Fruit fly (Drosophila melanogaster): ENCODE results near the gene CG15211.

CG15211 gene

DNA sequence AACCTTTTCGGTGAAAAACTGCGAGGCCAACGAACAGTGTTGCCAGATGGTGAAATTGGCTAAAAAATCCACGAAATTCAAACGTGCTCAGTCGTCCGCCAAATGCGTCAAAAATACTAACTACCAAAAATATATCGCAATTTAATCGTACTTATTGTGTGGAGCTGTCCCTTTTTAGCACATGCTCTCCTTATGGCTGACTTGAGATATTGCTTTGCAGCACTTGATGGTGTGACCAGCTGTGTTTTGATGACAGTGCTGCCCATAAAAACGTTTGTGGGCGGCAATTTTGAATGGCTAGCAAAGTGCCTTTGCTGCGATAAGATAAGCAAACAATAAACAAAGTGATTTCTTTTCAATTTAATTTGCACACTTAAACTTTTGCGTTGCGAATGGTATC lies 8.1 kb upstream of the CG15211 start, which contains the start of gene Tango5:
Gene Tango5 (minus strand): TSS at position 208 of the 400 bp plus-strand sequence.
- TF ChIP-seq acj6 (GFP tag; optimal IDR thresholded peaks at IDR 0.05), result no peak
- TF ChIP-seq svp (GFP tag), result peak; percentile 54
- peak; percentile 81 for TF ChIP-seq fkh (GFP tag; optimal IDR thresholded peaks at IDR 0.05)
- peak; percentile 55 for TF ChIP-seq Sox14 (GFP tag; optimal IDR thresholded peaks at IDR 0.05)
- no peak for TF ChIP-seq Eip78C (GFP tag)
- no peak for TF ChIP-seq cyc (GFP tag; optimal IDR thresholded peaks at IDR 0.05)
- TF ChIP-seq CG6808 (GFP tag; optimal IDR thresholded peaks at IDR 0.05), result peak; percentile 100
- peak; percentile 3 for TF ChIP-seq CG3032 (tag; optimal IDR thresholded peaks at IDR 0.05)
- TF ChIP-seq Hr39 (GFP tag; optimal IDR thresholded peaks at IDR 0.05), result peak; percentile 3
- no peak for TF ChIP-seq Met (GFP tag; optimal IDR thresholded peaks at IDR 0.05)
- TF ChIP-seq esn (GFP tag; optimal IDR thresholded peaks at IDR 0.05), result no peak
- TF ChIP-seq Ets96B (tag; optimal IDR thresholded peaks at IDR 0.05), result no peak

DNA sequence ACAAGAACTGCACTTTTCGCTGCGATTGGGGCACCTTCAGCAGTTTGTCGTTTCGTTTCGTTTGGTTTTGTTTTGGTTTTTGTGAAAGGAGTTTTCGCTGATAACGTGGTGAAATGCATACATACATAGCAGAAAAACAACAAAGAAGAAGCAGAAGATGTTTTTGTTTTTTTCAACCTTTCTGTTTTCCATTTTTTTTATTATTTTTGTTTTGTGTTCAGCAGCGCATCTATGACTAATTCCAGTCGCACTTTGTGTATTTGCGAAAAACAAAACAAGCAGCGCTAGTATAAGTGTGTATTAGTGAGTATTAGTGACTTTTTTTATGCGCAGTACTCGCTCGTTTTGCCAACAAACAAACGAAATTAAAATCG lies 5.4 kb upstream of the CG15211 start:
- no peak for TF ChIP-seq cyc (GFP tag; optimal IDR thresholded peaks at IDR 0.05)
- peak; percentile 25 for TF ChIP-seq Blimp-1 (GFP tag; optimal IDR thresholded peaks at IDR 0.05)
- TF ChIP-seq CG4318 (GFP tag; optimal IDR thresholded peaks at IDR 0.05), result no peak
- TF ChIP-seq Eip75B (GFP tag; optimal IDR thresholded peaks at IDR 0.05), result no peak
- peak; percentile 59; the same call in 2 of the 3 replicates for TF ChIP-seq CG8119 (GFP tag; IDR thresholded peaks at IDR 0.05)
- TF ChIP-seq CG6276 (GFP tag; optimal IDR thresholded peaks at IDR 0.05), result peak; percentile 75

DNA sequence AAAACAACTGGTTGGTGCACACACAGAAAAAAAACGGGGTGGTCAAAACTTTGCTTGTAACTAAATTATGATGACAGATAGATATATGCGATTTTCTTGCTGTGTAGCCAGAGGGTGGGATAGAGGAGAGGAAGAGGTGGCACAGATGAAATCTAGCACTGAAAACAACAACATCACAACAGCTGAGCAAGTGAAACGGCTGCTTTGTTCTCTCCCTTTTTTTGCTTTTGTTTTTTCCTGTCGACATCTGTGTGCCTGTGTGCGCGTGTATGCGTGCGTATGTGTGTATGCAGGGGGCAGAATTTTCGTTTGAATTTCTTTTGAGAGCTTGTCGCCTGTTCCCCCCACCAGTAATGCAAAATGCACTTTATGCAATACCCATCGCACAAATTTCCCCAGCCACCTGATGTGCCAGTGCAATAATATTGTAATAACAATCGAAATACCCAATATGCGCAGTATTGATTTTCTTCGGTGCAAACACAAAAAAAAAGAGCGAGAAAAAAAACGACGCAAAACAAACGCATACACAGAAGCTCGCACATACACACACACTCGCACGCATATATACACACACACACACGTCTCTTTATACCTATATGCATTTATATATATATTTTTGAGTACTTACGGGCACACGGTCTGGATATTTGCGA lies 4.9 kb upstream of the CG15211 start:
- TF ChIP-seq Gug (GFP tag; IDR thresholded peaks at IDR 0.05) (peak; percentile 53), Blimp-1 (GFP tag; optimal IDR thresholded peaks at IDR 0.05) (no peak), Sox15 (GFP tag; optimal IDR thresholded peaks at IDR 0.05) (peak; percentile 47), ss (GFP tag; optimal IDR thresholded peaks at IDR 0.05) (peak; percentile 95 to 97), Ets96B (tag; optimal IDR thresholded peaks at IDR 0.05) (peak; percentile 67), Lpt (GFP tag; optimal IDR thresholded peaks at IDR 0.05) (peak; percentile 53), dsx (GFP tag; optimal IDR thresholded peaks at IDR 0.05; ENCODE audit: poor library complexity, severe bottlenecking) (peak; percentile 69), CG6792 (GFP tag; optimal IDR thresholded peaks at IDR 0.05) (peak; percentile 46), CG6276 (GFP tag; optimal IDR thresholded peaks at IDR 0.05) (peak; percentile 70), Eip75B (GFP tag; optimal IDR thresholded peaks at IDR 0.05) (peak; percentile 71), vri (GFP tag; optimal IDR thresholded peaks at IDR 0.05) (no peak), CG11294 (GFP tag; IDR thresholded peaks at IDR 0.05) (peak; percentile 28), pdm3 (GFP tag; optimal IDR thresholded peaks at IDR 0.05) (peak; percentile 59), CG8319 (GFP tag; optimal IDR thresholded peaks at IDR 0.05) (no peak), dac (GFP tag; optimal IDR thresholded peaks at IDR 0.05) (peak; percentile 56), Smox (GFP tag; optimal IDR thresholded peaks at IDR 0.05) (peak; percentile 58), fd85E (GFP tag; optimal IDR thresholded peaks at IDR 0.05) (no peak), salr (GFP tag; optimal IDR thresholded peaks at IDR 0.05) (peak in 1 of 2 experiments; percentile 84), CG16779 (tag; optimal IDR thresholded peaks at IDR 0.05) (peak; percentile 81), cyc (GFP tag; optimal IDR thresholded peaks at IDR 0.05) (peak; percentile 30), CG7368 (GFP tag; optimal IDR thresholded peaks at IDR 0.05) (peak; percentile 66), lz (GFP tag; optimal IDR thresholded peaks at IDR 0.05) (peak; percentile 68), Eip78C (GFP tag) (peak; percentile 83), Met (GFP tag; optimal IDR thresholded peaks at IDR 0.05) (peak; percentile 36), Hr38 (GFP tag; optimal IDR thresholded peaks at IDR 0.05) (peak; percentile 2), eg (GFP tag; IDR thresholded peaks at IDR 0.05) (peak; percentile 79), CG34406 (GFP tag; optimal IDR thresholded peaks at IDR 0.05) (peak; percentile 48), net (GFP tag; optimal IDR thresholded peaks at IDR 0.05) (peak; percentile 83), OdsH (GFP tag; optimal IDR thresholded peaks at IDR 0.05) (peak; percentile 48), CG6854 (GFP tag; optimal IDR thresholded peaks at IDR 0.05) (no peak), Ets21C (GFP tag; optimal IDR thresholded peaks at IDR 0.05) (no peak), CG3032 (tag; optimal IDR thresholded peaks at IDR 0.05) (peak; percentile 59), Sox14 (GFP tag; optimal IDR thresholded peaks at IDR 0.05) (peak; percentile 83), acj6 (GFP tag; optimal IDR thresholded peaks at IDR 0.05) (peak; percentile 44), Sox102F (GFP tag; optimal IDR thresholded peaks at IDR 0.05) (peak; percentile 59), CG9139 (GFP tag; optimal IDR thresholded peaks at IDR 0.05) (peak; percentile 80), fkh (GFP tag; optimal IDR thresholded peaks at IDR 0.05) (peak; percentile 34), CG15336 (GFP tag; IDR thresholded peaks at IDR 0.05) (peak; percentile 64), topi (GFP tag; optimal IDR thresholded peaks at IDR 0.05) (peak; percentile 65), Hr4 (GFP tag; optimal IDR thresholded peaks at IDR 0.05) (peak; percentile 67)
